Worm (Caenorhabditis elegans) whole organism, L1 larva: ENCODE measurements around the gene C54D1.7.

ENCODE experiments used
- F16B12.6 ChIP-seq: fragments of 150-350 bp; optimal IDR thresholded peaks from 2 replicates; lab custom pipeline; 2014; ENCODE audit warnings: missing biosample characterization, missing genetic modification characterization
- Y116A8C.19 ChIP-seq: sonication (generic microtip); optimal IDR thresholded peaks from 2 replicates; lab custom pipeline; 2016; ENCODE audit warnings: missing compliant biosample characterization, missing genetic modification characterization, borderline replicate concordance
- aha-1 ChIP-seq: fragments of 150-350 bp; optimal IDR thresholded peaks from 2 replicates; lab custom pipeline; 2014; ENCODE audit warnings: missing biosample characterization, missing genetic modification characterization
- blmp-1 ChIP-seq: fragments of 150-350 bp; optimal IDR thresholded peaks from 2 replicates; lab custom pipeline; 2014; ENCODE audit warnings: missing biosample characterization, missing genetic modification characterization
- ceh-63 ChIP-seq: fragments of 200-800 bp; sonication (Bioruptor generic); optimal IDR thresholded peaks from 2 replicates; lab custom pipeline; 2018; ENCODE audit warnings: mild to moderate bottlenecking, missing genetic modification characterization, missing compliant biosample characterization
- ceh-8 ChIP-seq: fragments of 200-800 bp; sonication (Bioruptor generic); optimal IDR thresholded peaks from 2 replicates; lab custom pipeline; 2018; ENCODE audit warnings: mild to moderate bottlenecking, missing genetic modification characterization, moderate library complexity, missing compliant biosample characterization
- ceh-88 ChIP-seq: fragments of 200-800 bp; sonication (Bioruptor generic); IDR thresholded peaks from 2 replicates; pipeline ENCODE4 v1.3.6; 2022; ENCODE audit warnings: missing genetic modification characterization, missing compliant biosample characterization
- ces-1 ChIP-seq: fragments of 150-350 bp; optimal IDR thresholded peaks from 2 replicates; lab custom pipeline; 2014; ENCODE audit warnings: missing biosample characterization, missing genetic modification reagents, missing genetic modification characterization
- dsc-1 ChIP-seq: sonication (generic microtip); optimal IDR thresholded peaks from 2 replicates; lab custom pipeline; 2016; ENCODE audit warnings: mild to moderate bottlenecking, missing genetic modification characterization, missing compliant biosample characterization
- egl-13 ChIP-seq: sonication (generic microtip); optimal IDR thresholded peaks from 2 replicates; lab custom pipeline; 2016; ENCODE audit warnings: missing genotype, missing genetic modification reagents, missing genetic modification characterization, missing compliant biosample characterization
- egl-27 ChIP-seq, 2 experiments: fragments of 150-350 bp in 1 of 2; sonication (generic microtip); optimal IDR thresholded peaks; 3 replicates each; lab custom pipeline; 2017 to 2018; ENCODE audit warnings: missing biosample characterization in 2 of 2, missing genetic modification characterization in 2 of 2, missing genetic modification reagents in 2 of 2
- elt-2 ChIP-seq: sonication (generic microtip); optimal IDR thresholded peaks from 2 replicates; lab custom pipeline; 2016; ENCODE audit warnings: missing genetic modification characterization, mild to moderate bottlenecking, inconsistent platforms, missing compliant biosample characterization, missing genetic modification reagents
- fkh-10 ChIP-seq: sonication (generic microtip); optimal IDR thresholded peaks from 2 replicates; lab custom pipeline; 2017; ENCODE audit warnings: missing biosample characterization, missing genetic modification reagents, missing genetic modification characterization
- fkh-4 ChIP-seq: sonication (generic microtip); optimal IDR thresholded peaks from 2 replicates; lab custom pipeline; 2016; ENCODE audit warnings: missing compliant biosample characterization, missing genetic modification characterization, borderline replicate concordance
- hlh-17 ChIP-seq: fragments of 200-800 bp; sonication (Bioruptor generic); optimal IDR thresholded peaks from 2 replicates; lab custom pipeline; 2018; ENCODE audit warnings: missing genetic modification characterization, mild to moderate bottlenecking, missing compliant biosample characterization, moderate library complexity, borderline replicate concordance
- hlh-4 ChIP-seq: sonication (generic microtip); optimal IDR thresholded peaks from 2 replicates; lab custom pipeline; 2016; ENCODE audit warnings: mild to moderate bottlenecking, missing genetic modification characterization, missing compliant biosample characterization
- hpl-2 ChIP-seq: fragments of 150-350 bp; optimal IDR thresholded peaks from 2 replicates; lab custom pipeline; 2014; ENCODE audit warnings: missing biosample characterization, missing genetic modification reagents, missing genetic modification characterization
- lin-14 ChIP-seq: fragments of 200-800 bp; sonication (Bioruptor generic); optimal IDR thresholded peaks from 2 replicates; lab custom pipeline; 2018; ENCODE audit warnings: mild to moderate bottlenecking, missing genetic modification characterization, moderate library complexity, missing compliant biosample characterization
- lin-15B ChIP-seq: fragments of 150-350 bp; sonication (generic microtip); optimal IDR thresholded peaks from 3 replicates; lab custom pipeline; 2014; ENCODE audit warnings: missing biosample characterization, missing genetic modification characterization
- lin-35 ChIP-seq, 2 experiments: fragments of 150-350 bp; optimal IDR thresholded peaks; 2 replicates each; lab custom pipeline; 2014; ENCODE audit warnings: missing biosample characterization in 2 of 2, missing genetic modification characterization in 2 of 2, missing genetic modification reagents in 2 of 2
- mdl-1 ChIP-seq, 2 experiments: fragments of 150-350 bp; optimal IDR thresholded peaks; 2 replicates each; lab custom pipeline; 2014 to 2017; ENCODE audit warnings: missing biosample characterization in 2 of 2, missing genetic modification characterization in 2 of 2, inconsistent platforms in 1 of 2
- mef-2 ChIP-seq: fragments of 150-350 bp; optimal IDR thresholded peaks from 2 replicates; lab custom pipeline; 2014; ENCODE audit warnings: missing biosample characterization, missing genetic modification characterization
- nhr-19 ChIP-seq: fragments of 200-800 bp; sonication (Bioruptor generic); conservative IDR thresholded peaks from 2 replicates; pipeline ENCODE4 v1.3.6; 2022; ENCODE audit warnings: missing genetic modification characterization, missing compliant biosample characterization
- nhr-28 ChIP-seq: fragments of 150-350 bp; optimal IDR thresholded peaks from 2 replicates; lab custom pipeline; 2014; ENCODE audit warnings: missing biosample characterization, missing genetic modification characterization
- nhr-47 ChIP-seq: sonication (generic microtip); optimal IDR thresholded peaks from 2 replicates; lab custom pipeline; 2016; ENCODE audit warnings: mild to moderate bottlenecking, missing genetic modification characterization, moderate library complexity, missing compliant biosample characterization
- nhr-71 ChIP-seq: sonication (generic microtip); optimal IDR thresholded peaks from 2 replicates; lab custom pipeline; 2016; ENCODE audit warnings: mild to moderate bottlenecking, missing genetic modification characterization, moderate library complexity, missing compliant biosample characterization
- nhr-77 ChIP-seq: fragments of 150-350 bp; optimal IDR thresholded peaks from 2 replicates; lab custom pipeline; 2014; ENCODE audit warnings: missing biosample characterization, missing genetic modification characterization
- nhr-84 ChIP-seq: sonication (generic microtip); optimal IDR thresholded peaks from 2 replicates; lab custom pipeline; 2017; ENCODE audit warnings: missing biosample characterization, missing genetic modification characterization
- nhr-90 ChIP-seq: sonication (generic microtip); optimal IDR thresholded peaks from 2 replicates; lab custom pipeline; 2016; ENCODE audit warnings: mild to moderate bottlenecking, missing genetic modification characterization, missing compliant biosample characterization; ENCODE audit not compliant: poor library complexity
- pag-3 ChIP-seq: sonication (generic microtip); optimal IDR thresholded peaks from 2 replicates; lab custom pipeline; 2017; ENCODE audit warnings: missing genetic modification characterization, mild to moderate bottlenecking, missing compliant biosample characterization, antibody characterized with exemption, borderline replicate concordance; ENCODE audit not compliant: insufficient read depth
- pax-3 ChIP-seq: fragments of 200-800 bp; sonication (Bioruptor generic); optimal IDR thresholded peaks from 2 replicates; lab custom pipeline; 2018; ENCODE audit warnings: mild to moderate bottlenecking, missing genetic modification characterization, moderate library complexity, missing compliant biosample characterization
- rnt-1 ChIP-seq: sonication (generic microtip); optimal IDR thresholded peaks from 2 replicates; lab custom pipeline; 2016; ENCODE audit warnings: mild to moderate bottlenecking, missing genetic modification characterization, moderate library complexity, missing compliant biosample characterization
- skn-1 ChIP-seq: fragments of 150-350 bp; optimal IDR thresholded peaks from 2 replicates; lab custom pipeline; 2014; ENCODE audit warnings: missing biosample characterization, missing genetic modification characterization
- snpc-4 ChIP-seq: fragments of 150-350 bp; optimal IDR thresholded peaks from 2 replicates; lab custom pipeline; 2014; ENCODE audit warnings: missing biosample characterization, missing genetic modification characterization
- sox-4 ChIP-seq: sonication (generic microtip); optimal IDR thresholded peaks from 2 replicates; lab custom pipeline; 2016; ENCODE audit warnings: missing genetic modification characterization, missing compliant biosample characterization
- unc-130 ChIP-seq: fragments of 150-350 bp; optimal IDR thresholded peaks from 2 replicates; lab custom pipeline; 2017; ENCODE audit warnings: missing biosample characterization, missing genetic modification characterization, inconsistent platforms
- unc-30 ChIP-seq: sonication (generic microtip); optimal IDR thresholded peaks from 2 replicates; lab custom pipeline; 2017; ENCODE audit warnings: missing biosample characterization, missing genetic modification characterization
- unc-86 ChIP-seq: sonication (generic microtip); optimal IDR thresholded peaks from 2 replicates; lab custom pipeline; 2016; ENCODE audit warnings: missing genetic modification characterization, missing compliant biosample characterization
- unc-98 ChIP-seq: fragments of 200-800 bp; sonication (Bioruptor generic); IDR thresholded peaks from 2 replicates; pipeline ENCODE4 v1.3.6; 2022; ENCODE audit warnings: missing genetic modification characterization, missing compliant biosample characterization
- vab-15 ChIP-seq: sonication (generic microtip); optimal IDR thresholded peaks from 2 replicates; lab custom pipeline; 2017; ENCODE audit warnings: missing genotype, mild to moderate bottlenecking, missing genetic modification characterization, missing compliant biosample characterization
- zag-1 ChIP-seq: fragments of 150-350 bp; optimal IDR thresholded peaks from 2 replicates; lab custom pipeline; 2014; ENCODE audit warnings: missing biosample characterization, missing genetic modification characterization

C54D1.7 gene

ce11 chrX:7143515-7143914, 12.3 kb downstream of the C54D1.7 start, which contains the start of gene alh-10 (continued):
- TF ChIP-seq skn-1 (tag; lab: Kevin White, UChicago): peak; percentile 62
- no peak for TF ChIP-seq nhr-84
- TF ChIP-seq hpl-2 (GFP tag; lab: Kevin White, UChicago): no peak
- TF ChIP-seq unc-86 (tag; lab: Kevin White, UChicago): no peak
- TF ChIP-seq pag-3 (tag; lab: Kevin White, UChicago): no peak
- TF ChIP-seq ces-1: no peak
- TF ChIP-seq unc-30 (tag; lab: Kevin White, UChicago): no peak
- TF ChIP-seq lin-35 (GFP tag; optimal IDR thresholded peaks at IDR 0.05; lab: Kevin White, UChicago): peak in 1 of 2 experiments; percentile 26
- no peak for TF ChIP-seq egl-13
- TF ChIP-seq ceh-8 (GFP tag; lab: Kevin White, UChicago): no peak
- no peak for TF ChIP-seq rnt-1
- no peak for TF ChIP-seq blmp-1 (tag; lab: Kevin White, UChicago)
- no peak for TF ChIP-seq ceh-88 (GFP tag; lab: Robert Waterston, UW)
- TF ChIP-seq nhr-19: no peak
- no peak for TF ChIP-seq nhr-47 (tag; lab: Kevin White, UChicago)
- no peak for TF ChIP-seq hlh-17 (GFP tag; lab: Kevin White, UChicago)
- no peak for TF ChIP-seq ceh-63 (GFP tag; lab: Kevin White, UChicago)
- TF ChIP-seq nhr-28 (tag; lab: Kevin White, UChicago): no peak
- TF ChIP-seq pax-3 (tag; lab: Kevin White, UChicago): no peak
- no peak for TF ChIP-seq fkh-10
- TF ChIP-seq fkh-4 (tag; lab: Kevin White, UChicago): no peak

- TF ChIP-seq zag-1 (tag; lab: Kevin White, UChicago): no peak
- no peak for TF ChIP-seq fkh-10
- no peak for TF ChIP-seq hlh-4 (tag; lab: Kevin White, UChicago)
- no peak for TF ChIP-seq nhr-77 (tag; lab: Kevin White, UChicago)
- TF ChIP-seq elt-2 (tag; lab: Kevin White, UChicago): peak; percentile 8
- TF ChIP-seq ceh-88 (GFP tag; lab: Robert Waterston, UW): no peak
Measured at ce11 chrX:7140682-7141254, 15.1 kb downstream of the C54D1.7 start.

ce11 chrX:7139614-7140013, 16.2 kb downstream of the C54D1.7 start, which contains the start of gene clec-86:
clec-86 (plus strand) TSS chrX:7139875.
- no peak for TF ChIP-seq ces-1
- TF ChIP-seq vab-15 (tag; lab: Kevin White, UChicago): no peak
- peak; percentile 42 for TF ChIP-seq dsc-1 (tag; lab: Kevin White, UChicago)
- TF ChIP-seq lin-14 (GFP tag; lab: Kevin White, UChicago): no peak
- no peak for TF ChIP-seq sox-4 (tag; lab: Kevin White, UChicago)
- TF ChIP-seq nhr-71: peak; percentile 31
- no peak for TF ChIP-seq unc-98 (GFP tag; lab: Robert Waterston, UW)
- peak; percentile 89 for TF ChIP-seq elt-2 (tag; lab: Kevin White, UChicago)
- peak; percentile 16 for TF ChIP-seq nhr-90 (tag; lab: Kevin White, UChicago)

ce11 chrX:7131206-7131605, 24.6 kb downstream of the C54D1.7 start:
- TF ChIP-seq F16B12.6 (tag; lab: Kevin White, UChicago) (no peak), zag-1 (tag; lab: Kevin White, UChicago) (no peak), aha-1 (no peak), egl-27 (tag; optimal IDR thresholded peaks at IDR 0.05; lab: Kevin White, UChicago) (no peak), mdl-1 (tag; optimal IDR thresholded peaks at IDR 0.05; lab: Kevin White, UChicago) (no peak), snpc-4 (tag; lab: Kevin White, UChicago) (no peak), sox-4 (tag; lab: Kevin White, UChicago) (no peak), hlh-4 (tag; lab: Kevin White, UChicago) (no peak), lin-15B (tag; lab: Kevin White, UChicago) (no peak), blmp-1 (tag; lab: Kevin White, UChicago) (no peak), Y116A8C.19 (tag; lab: Kevin White, UChicago) (no peak), mef-2 (tag; lab: Kevin White, UChicago) (no peak), dsc-1 (tag; lab: Kevin White, UChicago) (no peak), unc-130 (no peak)
